Worm (Caenorhabditis elegans) whole organism, young adult: ENCODE measurements around the gene T05H10.8.

Source experiments
- B0336.3 ChIP-seq: fragments of 200-800 bp; sonication (Bioruptor generic); IDR thresholded peaks from 2 replicates; pipeline ENCODE4 v1.3.6; 2022; ENCODE audit warnings: missing genetic modification characterization, missing compliant biosample characterization
- C06A6.2 ChIP-seq: fragments of 200-800 bp; sonication (Bioruptor generic); conservative IDR thresholded peaks from 2 replicates; pipeline ENCODE4 v1.3.6; 2022; ENCODE audit warnings: missing genetic modification characterization, missing compliant biosample characterization
- F22D6.2 ChIP-seq: sonication (generic microtip); optimal IDR thresholded peaks from 2 replicates; lab custom pipeline; 2016; ENCODE audit warnings: mild to moderate bottlenecking, missing genetic modification characterization, missing compliant biosample characterization
- F49E8.2 ChIP-seq: sonication (generic microtip); optimal IDR thresholded peaks from 3 replicates; lab custom pipeline; 2017; ENCODE audit warnings: missing genetic modification characterization, mild to moderate bottlenecking, missing compliant biosample characterization, antibody characterized with exemption, moderate library complexity; ENCODE audit not compliant: insufficient read depth
- F55B11.4 ChIP-seq: sonication (generic microtip); optimal IDR thresholded peaks from 2 replicates; lab custom pipeline; 2016; ENCODE audit warnings: missing compliant biosample characterization, missing genetic modification characterization, borderline replicate concordance; ENCODE audit not compliant: insufficient read depth
- K11D2.4 ChIP-seq: fragments of 200-800 bp; sonication (Bioruptor generic); IDR thresholded peaks from 2 replicates; pipeline ENCODE4 v1.3.6; 2022; ENCODE audit warnings: missing genetic modification reagents, missing genetic modification characterization, missing compliant biosample characterization
- T07F8.4 ChIP-seq: sonication (generic microtip); optimal IDR thresholded peaks from 2 replicates; lab custom pipeline; 2016; ENCODE audit warnings: mild to moderate bottlenecking, missing genetic modification characterization, moderate library complexity, missing compliant biosample characterization
- T26A5.8 ChIP-seq: sonication (generic microtip); optimal IDR thresholded peaks from 2 replicates; lab custom pipeline; 2016; ENCODE audit warnings: missing genetic modification characterization, missing compliant biosample characterization
- Y67H2A.10 ChIP-seq: fragments of 200-800 bp; sonication (Bioruptor generic); conservative IDR thresholded peaks from 2 replicates; pipeline ENCODE4 v1.3.6; 2022; ENCODE audit warnings: missing genetic modification reagents, missing genetic modification characterization, missing compliant biosample characterization
- ZK185.1 ChIP-seq: sonication (generic microtip); optimal IDR thresholded peaks from 2 replicates; lab custom pipeline; 2016; ENCODE audit warnings: mild to moderate bottlenecking, missing genetic modification characterization, missing compliant biosample characterization; ENCODE audit not compliant: poor library complexity, severe bottlenecking
- athp-1 ChIP-seq: sonication (generic microtip); optimal IDR thresholded peaks from 2 replicates; lab custom pipeline; 2017; ENCODE audit warnings: mild to moderate bottlenecking, missing genetic modification characterization, missing compliant biosample characterization
- attf-3 ChIP-seq: fragments of 200-800 bp; sonication (Bioruptor generic); conservative IDR thresholded peaks from 2 replicates; pipeline ENCODE4 v1.3.6; 2022; ENCODE audit warnings: missing genetic modification reagents, missing genetic modification characterization, missing compliant biosample characterization
- ccch-3 ChIP-seq: fragments of 200-800 bp; sonication (Bioruptor generic); optimal IDR thresholded peaks from 2 replicates; lab custom pipeline; 2018; ENCODE audit warnings: mild to moderate bottlenecking, missing genetic modification characterization, missing compliant biosample characterization
- ceh-100 ChIP-seq: fragments of 200-800 bp; sonication (Bioruptor generic); IDR thresholded peaks from 2 replicates; pipeline ENCODE4 v1.3.6; 2022; ENCODE audit warnings: missing genetic modification reagents, missing genetic modification characterization, missing compliant biosample characterization
- chd-7 ChIP-seq: sonication (generic microtip); optimal IDR thresholded peaks from 2 replicates; lab custom pipeline; 2016; ENCODE audit warnings: mild to moderate bottlenecking, missing genetic modification characterization, moderate library complexity, missing compliant biosample characterization
- egl-44 ChIP-seq: fragments of 200-800 bp; sonication (Bioruptor generic); IDR thresholded peaks from 2 replicates; pipeline ENCODE4 v1.3.6; 2022; ENCODE audit warnings: missing genetic modification reagents, missing genetic modification characterization, missing compliant biosample characterization
- fkh-3 ChIP-seq: sonication (generic microtip); optimal IDR thresholded peaks from 2 replicates; lab custom pipeline; 2016; ENCODE audit warnings: mild to moderate bottlenecking, missing genetic modification characterization, missing compliant biosample characterization
- hlh-26 ChIP-seq: fragments of 200-800 bp; sonication (Bioruptor generic); conservative IDR thresholded peaks from 2 replicates; pipeline ENCODE4 v1.3.6; 2022; ENCODE audit warnings: missing genetic modification reagents, missing genetic modification characterization, missing compliant biosample characterization
- hsf-1 ChIP-seq: fragments of 200-800 bp; sonication (Bioruptor generic); IDR thresholded peaks from 2 replicates; pipeline ENCODE4 v1.3.6; 2022; ENCODE audit warnings: missing genetic modification reagents, missing genetic modification characterization, missing compliant biosample characterization
- lin-35 ChIP-seq, 3 experiments: fragments of 150-350 bp in 2 of 3; sonication (generic microtip) in 1 of 3; optimal IDR thresholded peaks; 2 replicates each; lab custom pipeline; 2014 to 2018; ENCODE audit warnings: missing biosample characterization in 3 of 3, missing genetic modification characterization in 3 of 3, missing genetic modification reagents in 3 of 3
- lir-1 ChIP-seq: fragments of 200-800 bp; sonication (Bioruptor generic); conservative IDR thresholded peaks from 2 replicates; pipeline ENCODE4 v1.3.6; 2022; ENCODE audit warnings: missing genetic modification reagents, missing genetic modification characterization, missing compliant biosample characterization
- lsl-1 ChIP-seq: fragments of 200-800 bp; sonication (Bioruptor generic); optimal IDR thresholded peaks from 2 replicates; lab custom pipeline; 2018; ENCODE audit warnings: mild to moderate bottlenecking, missing genetic modification characterization, moderate library complexity, missing compliant biosample characterization
- lsy-27 ChIP-seq: sonication (generic microtip); optimal IDR thresholded peaks from 2 replicates; lab custom pipeline; 2017; ENCODE audit warnings: missing genetic modification characterization, mild to moderate bottlenecking, missing compliant biosample characterization, antibody characterized with exemption, missing genotype, borderline replicate concordance; ENCODE audit not compliant: insufficient read depth
- madf-3 ChIP-seq: fragments of 200-800 bp; sonication (Bioruptor generic); IDR thresholded peaks from 2 replicates; pipeline ENCODE4 v1.3.6; 2022; ENCODE audit warnings: missing genetic modification reagents, missing genetic modification characterization, missing compliant biosample characterization
- madf-6 ChIP-seq: fragments of 200-800 bp; sonication (Bioruptor generic); IDR thresholded peaks from 2 replicates; pipeline ENCODE4 v1.3.6; 2022; ENCODE audit warnings: missing genetic modification reagents, missing genetic modification characterization, missing compliant biosample characterization
- madf-8 ChIP-seq: fragments of 200-800 bp; sonication (Bioruptor generic); conservative IDR thresholded peaks from 2 replicates; pipeline ENCODE4 v1.3.6; 2022; ENCODE audit warnings: missing genetic modification reagents, missing genetic modification characterization, missing compliant biosample characterization
- mel-28 ChIP-seq: sonication (generic microtip); optimal IDR thresholded peaks from 2 replicates; lab custom pipeline; 2016; ENCODE audit warnings: borderline replicate concordance, mild to moderate bottlenecking, missing genetic modification characterization, missing compliant biosample characterization
- nfya-2 ChIP-seq: fragments of 200-800 bp; sonication (Bioruptor generic); IDR thresholded peaks from 2 replicates; pipeline ENCODE4 v1.3.6; 2022; ENCODE audit warnings: missing genetic modification reagents, missing genetic modification characterization, missing compliant biosample characterization
- nfyb-1 ChIP-seq: fragments of 200-800 bp; sonication (Bioruptor generic); IDR thresholded peaks from 2 replicates; pipeline ENCODE4 v1.3.6; 2022; ENCODE audit warnings: missing genetic modification reagents, missing genetic modification characterization, missing compliant biosample characterization
- nhr-120 ChIP-seq: fragments of 200-800 bp; sonication (Bioruptor generic); IDR thresholded peaks from 2 replicates; pipeline ENCODE4 v1.3.6; 2022; ENCODE audit warnings: missing genetic modification characterization, missing compliant biosample characterization
- nhr-80 ChIP-seq: sonication (generic microtip); optimal IDR thresholded peaks from 2 replicates; lab custom pipeline; 2016; ENCODE audit warnings: missing genetic modification characterization, missing compliant biosample characterization
- nhr-90 ChIP-seq: sonication (generic microtip); optimal IDR thresholded peaks from 2 replicates; lab custom pipeline; 2016; ENCODE audit warnings: missing genotype, mild to moderate bottlenecking, missing genetic modification characterization, missing compliant biosample characterization
- pbrm-1 ChIP-seq: fragments of 200-800 bp; sonication (Bioruptor generic); IDR thresholded peaks from 2 replicates; pipeline ENCODE4 v1.3.6; 2022; ENCODE audit warnings: missing genetic modification reagents, missing genetic modification characterization, missing compliant biosample characterization
- pha-4 ChIP-seq: fragments of 150-350 bp; sonication (generic microtip); optimal IDR thresholded peaks from 2 replicates; lab custom pipeline; 2014; ENCODE audit warnings: missing biosample characterization, missing genetic modification reagents, missing genetic modification characterization
- rcor-1 ChIP-seq: fragments of 200-800 bp; sonication (Bioruptor generic); IDR thresholded peaks from 2 replicates; pipeline ENCODE4 v1.3.6; 2022; ENCODE audit warnings: missing genetic modification reagents, missing genetic modification characterization, missing compliant biosample characterization
- rpc-1 ChIP-seq, 2 experiments: fragments of 150-350 bp in 1 of 2; sonication (generic microtip) in 1 of 2; optimal IDR thresholded peaks; 2 replicates each; lab custom pipeline; 2014 to 2018; ENCODE audit warnings: missing biosample characterization in 1 of 2, missing genetic modification characterization in 1 of 2, missing genetic modification reagents in 1 of 2, missing genotype in 1 of 2
- snpc-3.4 ChIP-seq: sonication (generic microtip); optimal IDR thresholded peaks from 2 replicates; lab custom pipeline; 2017; ENCODE audit warnings: missing genetic modification characterization, mild to moderate bottlenecking, missing compliant biosample characterization, antibody characterized with exemption, moderate library complexity, missing genotype, missing genetic modification reagents
- snpc-4 ChIP-seq, 5 experiments: fragments of 150-350 bp in 1 of 5; sonication (generic microtip) in 4 of 5; optimal IDR thresholded peaks; 2 replicates each; lab custom pipeline; 2014 to 2018; ENCODE audit warnings: missing genetic modification characterization in 5 of 5, missing biosample characterization in 3 of 5, antibody characterized with exemption in 2 of 5, mild to moderate bottlenecking in 2 of 5, missing compliant biosample characterization in 2 of 5, missing genotype in 2 of 5, moderate library complexity in 2 of 5, missing genetic modification reagents in 1 of 5
- somi-1 ChIP-seq: fragments of 200-800 bp; sonication (Bioruptor generic); optimal IDR thresholded peaks from 2 replicates; lab custom pipeline; 2018; ENCODE audit warnings: mild to moderate bottlenecking, missing genetic modification characterization, missing compliant biosample characterization
- tlf-1 ChIP-seq: fragments of 200-800 bp; sonication (Bioruptor generic); optimal IDR thresholded peaks from 2 replicates; lab custom pipeline; 2018; ENCODE audit warnings: mild to moderate bottlenecking, missing genetic modification characterization, missing compliant biosample characterization
- unc-130 ChIP-seq: sonication (generic microtip); optimal IDR thresholded peaks from 2 replicates; lab custom pipeline; 2016; ENCODE audit warnings: missing genetic modification reagents, missing genetic modification characterization, missing compliant biosample characterization
- unc-62 ChIP-seq: fragments of 150-350 bp; optimal IDR thresholded peaks from 2 replicates; lab custom pipeline; 2014; ENCODE audit warnings: missing biosample characterization, missing genetic modification reagents, missing genetic modification characterization
- zim-3 ChIP-seq: sonication (generic microtip); optimal IDR thresholded peaks from 2 replicates; lab custom pipeline; 2017; ENCODE audit warnings: mild to moderate bottlenecking, missing genetic modification characterization, moderate library complexity, missing compliant biosample characterization
- ztf-25 ChIP-seq: fragments of 200-800 bp; sonication (Bioruptor generic); IDR thresholded peaks from 2 replicates; pipeline ENCODE4 v1.3.6; 2022; ENCODE audit warnings: missing genetic modification reagents, missing genetic modification characterization, missing compliant biosample characterization
- ztf-26 ChIP-seq: sonication (generic microtip); optimal IDR thresholded peaks from 2 replicates; lab custom pipeline; 2017; ENCODE audit warnings: missing genetic modification characterization, missing compliant biosample characterization

T05H10.8 gene

ce11 chrII:8106921-8107695 is 48.2 kb downstream of the T05H10.8 start, which contains the start of the genes chst-1 and C41C4.9:
Gene chst-1, minus strand, starts transcription at chrII:8106971.
Gene C41C4.9, plus strand, starts transcription at chrII:8107645.
- TF ChIP-seq C06A6.2 (GFP tag; lab: Robert Waterston, UW) (peak; percentile 53; the same call in 1 of the 2 replicates), madf-3 (GFP tag; lab: Robert Waterston, UW) (no peak), mel-28 (tag; lab: Kevin White, UChicago) (no peak), zim-3 (tag; lab: Kevin White, UChicago) (peak; percentile 95), K11D2.4 (no peak), F22D6.2 (peak; percentile 74), lir-1 (no peak; the same call in 1 of the 2 replicates), T07F8.4 (tag; lab: Kevin White, UChicago) (peak; percentile 74), lin-35 (GFP tag; optimal IDR thresholded peaks at IDR 0.05; lab: Kevin White, UChicago) (no peak), snpc-4 (GFP tag; optimal IDR thresholded peaks at IDR 0.05; lab: Kevin White, UChicago) (peak; percentile 67), snpc-4 (tag; optimal IDR thresholded peaks at IDR 0.05; lab: Kevin White, UChicago) (peak in 2 of 4 experiments; percentile 74 to 75), tlf-1 (GFP tag; lab: Kevin White, UChicago) (peak; percentile 64), F55B11.4 (tag; lab: Kevin White, UChicago) (peak; percentile 35), snpc-3.4 (tag; lab: Kevin White, UChicago) (peak; percentile 76), Y67H2A.10 (GFP tag; lab: Robert Waterston, UW) (no peak), hsf-1 (GFP tag; lab: Robert Waterston, UW) (peak; percentile 33; the same call in 1 of the 2 replicates), ztf-25 (GFP tag; lab: Robert Waterston, UW) (peak; percentile 96), pha-4 (tag; lab: Kevin White, UChicago) (no peak), pbrm-1 (GFP tag; lab: Robert Waterston, UW) (no peak; the same call in 1 of the 2 replicates), nhr-80 (peak; percentile 75), lsl-1 (no peak), nhr-90 (tag; lab: Kevin White, UChicago) (peak; percentile 96), unc-130 (GFP tag; lab: Kevin White, UChicago) (peak; percentile 66), lsy-27 (peak; percentile 8), athp-1 (tag; lab: Kevin White, UChicago) (no peak), nfyb-1 (GFP tag; lab: Robert Waterston, UW) (peak; percentile 91), T26A5.8 (tag; lab: Kevin White, UChicago) (peak; percentile 96), hlh-26 (GFP tag; lab: Robert Waterston, UW) (no peak), ccch-3 (GFP tag; lab: Kevin White, UChicago) (no peak), nfya-2 (GFP tag; lab: Robert Waterston, UW) (no peak), nhr-120 (GFP tag; lab: Robert Waterston, UW) (no peak), egl-44 (GFP tag; lab: Robert Waterston, UW) (peak; percentile 95), madf-6 (GFP tag; lab: Robert Waterston, UW) (no peak), unc-62 (GFP tag; lab: Kevin White, UChicago) (no peak), somi-1 (GFP tag; lab: Kevin White, UChicago) (peak; percentile 70), F49E8.2 (tag; lab: Kevin White, UChicago) (peak; percentile 41), ceh-100 (GFP tag; lab: Robert Waterston, UW) (peak; percentile 75), ZK185.1 (tag; lab: Kevin White, UChicago) (peak; percentile 80), madf-8 (GFP tag; lab: Robert Waterston, UW) (no peak), rpc-1 (optimal IDR thresholded peaks at IDR 0.05; lab: Kevin White, UChicago) (peak; percentile 94), rpc-1 (tag; optimal IDR thresholded peaks at IDR 0.05; lab: Kevin White, UChicago) (peak; percentile 97), ztf-26 (tag; lab: Kevin White, UChicago) (peak; percentile 88), rcor-1 (peak; percentile 75), fkh-3 (tag; lab: Kevin White, UChicago) (peak; percentile 84), attf-3 (GFP tag; lab: Robert Waterston, UW) (peak; percentile 61), chd-7 (tag; lab: Kevin White, UChicago) (peak; percentile 88), B0336.3 (GFP tag; lab: Robert Waterston, UW) (no peak; the same call in 1 of the 2 replicates)
